Worm (Caenorhabditis elegans) whole organism, L4/young adult: ENCODE measurements around the gene nhr-68.

Experiments
- W03F9.2 ChIP-seq: fragments of 150-350 bp; optimal IDR thresholded peaks from 2 replicates; lab custom pipeline; 2014; ENCODE audit warnings: missing biosample characterization, missing genetic modification characterization
- him-1 ChIP-seq: sonication (generic microtip); optimal IDR thresholded peaks from 2 replicates; lab custom pipeline; 2016; ENCODE audit warnings: missing genotype, missing genetic modification reagents, missing genetic modification characterization, missing compliant biosample characterization

- TF ChIP-seq W03F9.2 (tag; lab: Kevin White, UChicago) (no peak), him-1 (tag; lab: Kevin White, UChicago) (no peak)
These were observed 11.9 kb downstream of the nhr-68 start for ce11 chrV:11585122-11585521.
